Fruit fly (Drosophila melanogaster) whole organism, prepupa: ENCODE data around the gene CG7523.
A peak's percentile ranks its signal among the peaks of the same experiment; 100 is the strongest.

ENCODE experiments used
- Blimp-1 ChIP-seq: fragments of 200-800 bp; sonication (Bioruptor generic); optimal IDR thresholded peaks from 3 replicates; lab custom pipeline; 2017; ENCODE audit warnings: missing biosample characterization, missing genetic modification characterization, mild to moderate bottlenecking, moderate library complexity, missing genetic modification reagents
- CG6276 ChIP-seq: fragments of 200-800 bp; sonication (Bioruptor generic); optimal IDR thresholded peaks from 2 replicates; lab custom pipeline; 2017; ENCODE audit warnings: missing biosample characterization, mild to moderate bottlenecking, missing genetic modification characterization
- CG6854 ChIP-seq: fragments of 200-800 bp; sonication (Bioruptor generic); optimal IDR thresholded peaks from 2 replicates; lab custom pipeline; 2017; ENCODE audit warnings: missing biosample characterization, mild to moderate bottlenecking, missing genetic modification characterization
- Eip78C ChIP-seq: fragments of 200-800 bp; sonication (Bioruptor generic); peaks from one replicate; lab custom pipeline; 2016; ENCODE audit warnings: missing biosample characterization, missing genetic modification characterization
- Sox15 ChIP-seq: fragments of 200-800 bp; sonication (Bioruptor generic); optimal IDR thresholded peaks from 3 replicates; lab custom pipeline; 2016; ENCODE audit warnings: missing biosample characterization, missing genetic modification characterization
- dac ChIP-seq: fragments of 200-800 bp; sonication (Bioruptor generic); optimal IDR thresholded peaks from 2 replicates; lab custom pipeline; 2017; ENCODE audit warnings: missing biosample characterization, mild to moderate bottlenecking, missing genetic modification characterization
- dsx ChIP-seq: fragments of 200-800 bp; optimal IDR thresholded peaks from 3 replicates; lab custom pipeline; 2019; ENCODE audit warnings: missing biosample characterization, mild to moderate bottlenecking, missing genetic modification characterization, moderate library complexity; ENCODE audit not compliant: poor library complexity, severe bottlenecking

DNA sequence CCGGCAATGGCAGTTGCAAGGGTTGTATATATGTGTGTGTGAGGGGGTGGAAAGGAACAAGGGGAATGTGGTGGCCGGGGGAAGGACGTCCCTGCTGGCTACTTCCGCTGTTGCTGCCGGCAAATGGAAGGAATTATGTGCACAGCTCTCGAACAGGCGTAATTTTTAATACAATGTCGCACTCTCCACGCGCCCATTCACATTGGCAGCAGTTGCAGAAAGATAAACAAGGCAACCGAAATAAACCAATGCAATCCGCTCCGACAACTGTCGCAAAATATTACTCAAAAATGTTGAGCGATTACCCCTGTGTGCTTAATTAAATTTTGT is 40.9 kb upstream of the CG7523 start:
- peak; percentile 52 for TF ChIP-seq dsx (GFP tag; lab: Kevin White, UChicago)
- TF ChIP-seq Blimp-1: no peak
- TF ChIP-seq dac (GFP tag; lab: Kevin White, UChicago): no peak
- no peak for TF ChIP-seq CG6276 (GFP tag; lab: Kevin White, UChicago)
- TF ChIP-seq Eip78C (GFP tag; lab: Kevin White, UChicago): no peak
- no peak for TF ChIP-seq Sox15
- no peak for TF ChIP-seq CG6854 (GFP tag; lab: Kevin White, UChicago)
